Worm (Caenorhabditis elegans): ENCODE measurements around the gene R10E4.1.

The R10E4.1 gene

ce11 chrIII:4313061-4313962 lies 43.8 kb downstream of the R10E4.1 start, which contains the start of the genes evl-14 and dcn-1:
Gene evl-14 (minus strand): TSS chrIII:4313128.
Gene dcn-1 (plus strand): TSS chrIII:4313912.
- TF ChIP-seq hmbx-1 (tag; optimal IDR thresholded peaks at IDR 0.05) (no peak), hmg-4 (GFP tag; optimal IDR thresholded peaks at IDR 0.05) (no peak), tbx-11 (GFP tag; IDR thresholded peaks at IDR 0.05) (no peak), ceh-13 (GFP tag; optimal IDR thresholded peaks at IDR 0.05) (no peak), hnd-1 (tag; optimal IDR thresholded peaks at IDR 0.05) (no peak), aly-1 (tag; optimal IDR thresholded peaks at IDR 0.05) (no peak), tra-4 (tag; optimal IDR thresholded peaks at IDR 0.05) (no peak), tbx-37 (GFP tag; conservative IDR thresholded peaks at IDR 0.05) (no peak), scrt-1 (GFP tag; IDR thresholded peaks at IDR 0.05) (no peak), flt-1 (GFP tag; IDR thresholded peaks at IDR 0.05) (no peak), F13C5.2 (tag; optimal IDR thresholded peaks at IDR 0.05) (no peak), pes-1 (GFP tag; IDR thresholded peaks at IDR 0.05) (no peak), sea-1 (GFP tag; conservative IDR thresholded peaks at IDR 0.05) (no peak), ets-7 (tag; optimal IDR thresholded peaks at IDR 0.05) (no peak)

- no peak for TF ChIP-seq tbx-11 (GFP tag; IDR thresholded peaks at IDR 0.05)
- no peak for TF ChIP-seq ets-7 (tag; optimal IDR thresholded peaks at IDR 0.05)
- TF ChIP-seq pes-1 (GFP tag; IDR thresholded peaks at IDR 0.05) = no peak
- no peak for TF ChIP-seq B0310.2 (tag; optimal IDR thresholded peaks at IDR 0.05)
These were observed 45.0 kb downstream of the R10E4.1 start for ce11 chrIII:4314502-4314901.

- TF ChIP-seq hmbx-1 (tag; optimal IDR thresholded peaks at IDR 0.05) = no peak
- TF ChIP-seq aly-1 (tag; optimal IDR thresholded peaks at IDR 0.05) = no peak
- TF ChIP-seq pes-1 (GFP tag; IDR thresholded peaks at IDR 0.05) = no peak
- no peak for TF ChIP-seq ceh-36 (tag; optimal IDR thresholded peaks at IDR 0.05)
- TF ChIP-seq sea-1 (GFP tag; conservative IDR thresholded peaks at IDR 0.05) = no peak
- TF ChIP-seq ets-7 (tag; optimal IDR thresholded peaks at IDR 0.05) = no peak
- no peak for TF ChIP-seq ama-1 (optimal IDR thresholded peaks at IDR 0.05)
- no peak for TF ChIP-seq hmg-4 (GFP tag; optimal IDR thresholded peaks at IDR 0.05)
- no peak for TF ChIP-seq B0310.2 (tag; optimal IDR thresholded peaks at IDR 0.05)
- no peak for TF ChIP-seq ceh-13 (GFP tag; optimal IDR thresholded peaks at IDR 0.05)
- no peak for TF ChIP-seq hnd-1 (tag; optimal IDR thresholded peaks at IDR 0.05)
- TF ChIP-seq flt-1 (GFP tag; IDR thresholded peaks at IDR 0.05) = no peak
- no peak for TF ChIP-seq tbx-11 (GFP tag; IDR thresholded peaks at IDR 0.05)
- TF ChIP-seq F13C5.2 (tag; optimal IDR thresholded peaks at IDR 0.05) = no peak
- TF ChIP-seq scrt-1 (GFP tag; IDR thresholded peaks at IDR 0.05) = no peak
- TF ChIP-seq tra-4 (tag; optimal IDR thresholded peaks at IDR 0.05) = no peak
- TF ChIP-seq tbx-37 (GFP tag; conservative IDR thresholded peaks at IDR 0.05) = no peak
These were observed 47.7 kb downstream of the R10E4.1 start, which contains the start of gene tag-131 for ce11 chrIII:4317065-4317752. Gene tag-131 (plus strand): TSS chrIII:4317702.

ce11 chrIII:4320113-4320512 lies 50.6 kb downstream of the R10E4.1 start, which contains the start of gene H38K22.6:
Gene H38K22.6 (plus strand): TSS chrIII:4320413.
- TF ChIP-seq scrt-1 (GFP tag; IDR thresholded peaks at IDR 0.05) (no peak), tbx-11 (GFP tag; IDR thresholded peaks at IDR 0.05) (no peak), B0310.2 (tag; optimal IDR thresholded peaks at IDR 0.05) (no peak), ama-1 (optimal IDR thresholded peaks at IDR 0.05) (no peak), aly-1 (tag; optimal IDR thresholded peaks at IDR 0.05) (no peak), hmbx-1 (tag; optimal IDR thresholded peaks at IDR 0.05) (no peak), ets-7 (tag; optimal IDR thresholded peaks at IDR 0.05) (no peak), sea-1 (GFP tag; conservative IDR thresholded peaks at IDR 0.05) (no peak), pes-1 (GFP tag; IDR thresholded peaks at IDR 0.05) (no peak), hmg-4 (GFP tag; optimal IDR thresholded peaks at IDR 0.05) (no peak), tbx-37 (GFP tag; conservative IDR thresholded peaks at IDR 0.05) (no peak), ceh-36 (tag; optimal IDR thresholded peaks at IDR 0.05) (no peak), flt-1 (GFP tag; IDR thresholded peaks at IDR 0.05) (no peak), tra-4 (tag; optimal IDR thresholded peaks at IDR 0.05) (no peak), F13C5.2 (tag; optimal IDR thresholded peaks at IDR 0.05) (no peak), hnd-1 (tag; optimal IDR thresholded peaks at IDR 0.05) (no peak), ceh-13 (GFP tag; optimal IDR thresholded peaks at IDR 0.05) (no peak)

- TF ChIP-seq sea-1 (GFP tag; conservative IDR thresholded peaks at IDR 0.05) (no peak), ets-7 (tag; optimal IDR thresholded peaks at IDR 0.05) (no peak), hmg-4 (GFP tag; optimal IDR thresholded peaks at IDR 0.05) (no peak), ceh-13 (GFP tag; optimal IDR thresholded peaks at IDR 0.05) (no peak), pes-1 (GFP tag; IDR thresholded peaks at IDR 0.05) (no peak), hnd-1 (tag; optimal IDR thresholded peaks at IDR 0.05) (no peak)
These were observed 51.9 kb downstream of the R10E4.1 start, which contains the start of gene H38K22.7 for ce11 chrIII:4321399-4321798. Gene H38K22.7 (plus strand): TSS chrIII:4321699.

All from whole organism, early embryonic.